Worm (Caenorhabditis elegans): Measurements from ENCODE around the gene srj-53.
"Not testable (repeated sequence)": the region's sequence is repeated elsewhere in the genome, so short reads cannot be mapped to it uniquely, and the experiment has no call there.

srj-53 gene

DNA sequence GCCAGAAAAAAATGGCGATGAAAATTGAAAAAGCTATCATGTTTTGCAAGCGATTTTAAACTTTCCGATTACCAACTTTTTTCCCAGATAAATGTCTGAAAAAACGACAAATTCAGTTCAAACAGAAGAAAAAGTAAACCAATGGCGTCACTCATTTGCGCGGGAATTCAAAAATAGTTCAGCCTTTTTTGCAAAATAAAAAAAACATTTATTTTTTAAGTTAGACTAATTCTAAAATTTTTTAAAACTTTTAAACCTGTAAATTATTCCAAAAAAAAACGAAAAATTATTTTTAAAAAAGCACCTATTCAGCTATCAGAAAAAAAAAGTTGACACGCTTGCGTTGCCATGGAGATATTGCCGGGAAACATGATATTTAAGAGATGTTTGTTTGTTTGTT is 18.4 kb upstream of the srj-53 start, which contains the start of gene cyp-33C11:
Gene cyp-33C11 (minus strand): TSS at position 101 of the 400 bp plus-strand sequence.
- TF ChIP-seq tag-97 (GFP tag; IDR thresholded peaks at IDR 0.05) (no peak), ceh-28 (tag; optimal IDR thresholded peaks at IDR 0.05) (no peak), ama-1 (optimal IDR thresholded peaks at IDR 0.05) (no peak), ztf-11 (tag; optimal IDR thresholded peaks at IDR 0.05) (no peak), zag-1 (tag; optimal IDR thresholded peaks at IDR 0.05) (no peak), hlh-11 (tag; optimal IDR thresholded peaks at IDR 0.05) (no peak), T20F7.1 (GFP tag; optimal IDR thresholded peaks at IDR 0.05) (no peak), ceh-32 (tag; optimal IDR thresholded peaks at IDR 0.05; ENCODE audit: poor library complexity) (no peak), arid-1 (GFP tag; conservative IDR thresholded peaks at IDR 0.05) (no peak), T26A8.4 (GFP tag; IDR thresholded peaks at IDR 0.05) (no peak), rbr-2 (tag; optimal IDR thresholded peaks at IDR 0.05) (no peak)

DNA sequence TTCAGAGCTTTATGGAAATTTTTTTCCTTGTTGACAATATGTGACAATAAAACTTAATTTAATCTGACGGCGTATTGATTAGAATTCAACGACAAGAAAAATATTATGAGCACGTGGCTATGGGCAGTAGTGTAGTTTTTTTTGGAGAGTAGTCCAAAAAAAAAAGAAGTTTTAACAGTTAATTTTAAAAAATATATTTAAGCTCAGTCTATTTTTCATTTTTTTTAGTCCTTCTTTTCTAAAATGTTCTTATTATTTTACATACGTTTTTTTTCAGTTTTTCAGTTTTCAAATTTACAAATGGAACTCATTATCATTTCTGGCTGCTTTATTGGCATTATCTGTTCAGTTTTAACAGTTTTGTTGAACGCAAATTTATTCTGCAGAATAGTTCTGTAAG is 14.3 kb upstream of the srj-53 start, which contains the start of gene srbc-39:
Gene srbc-39 (plus strand): TSS at position 301 of the 400 bp plus-strand sequence.
- TF ChIP-seq egl-27 (tag; optimal IDR thresholded peaks at IDR 0.05) = no peak
- no peak for TF ChIP-seq madf-9 (GFP tag; conservative IDR thresholded peaks at IDR 0.05)
- no peak for TF ChIP-seq mep-1 (tag; optimal IDR thresholded peaks at IDR 0.05)
- no peak for TF ChIP-seq nhr-25 (tag; optimal IDR thresholded peaks at IDR 0.05; ENCODE audit: borderline replicate concordance, insufficient read depth)
- no peak for TF ChIP-seq mes-2 (tag; optimal IDR thresholded peaks at IDR 0.05; ENCODE audit: poor library complexity, severe bottlenecking)
- no peak for TF ChIP-seq skn-1 (tag; optimal IDR thresholded peaks at IDR 0.05)
- TF ChIP-seq aha-1 (tag) = no peak
- no peak for TF ChIP-seq lin-39 (tag; optimal IDR thresholded peaks at IDR 0.05)
- TF ChIP-seq mxl-3 (GFP tag; optimal IDR thresholded peaks at IDR 0.05) = no peak
- TF ChIP-seq fkh-10 (GFP tag; optimal IDR thresholded peaks at IDR 0.05) = no peak
- no peak for TF ChIP-seq R02D3.7 (tag; optimal IDR thresholded peaks at IDR 0.05)
- no peak for TF ChIP-seq pqm-1 (tag; optimal IDR thresholded peaks at IDR 0.05)
- no peak for TF ChIP-seq nhr-41 (GFP tag; IDR thresholded peaks at IDR 0.05)
- no peak for TF ChIP-seq snpc-4 (tag; optimal IDR thresholded peaks at IDR 0.05)

DNA sequence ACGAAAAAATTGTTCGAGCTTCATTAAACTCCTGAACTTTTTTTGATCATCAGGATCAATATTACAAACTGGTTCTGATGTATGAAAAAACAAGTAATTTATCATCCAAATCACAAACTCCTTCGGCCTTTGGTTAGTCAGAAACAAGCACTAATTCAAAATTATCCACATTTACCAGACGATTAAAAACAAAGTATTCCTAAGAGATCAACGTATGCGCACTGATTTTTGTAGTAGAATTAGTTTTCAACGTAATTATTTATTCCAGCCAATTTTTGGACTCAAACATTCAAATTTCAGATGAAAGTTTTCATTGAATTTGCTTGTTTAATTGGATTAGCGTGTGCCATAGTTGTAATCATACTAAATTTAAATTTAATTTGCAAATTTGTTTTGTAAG is 12.4 kb upstream of the srj-53 start, which contains the start of gene srbc-38:
Gene srbc-38 (plus strand): TSS at position 301 of the 400 bp plus-strand sequence.
- no peak for TF ChIP-seq set-16 (GFP tag; IDR thresholded peaks at IDR 0.05)
- TF ChIP-seq rbr-2 (tag; optimal IDR thresholded peaks at IDR 0.05) = no peak
- TF ChIP-seq D1046.2 (GFP tag; IDR thresholded peaks at IDR 0.05) = no peak
- TF ChIP-seq hlh-30 (tag; optimal IDR thresholded peaks at IDR 0.05; ENCODE audit: insufficient read depth) = no peak

DNA sequence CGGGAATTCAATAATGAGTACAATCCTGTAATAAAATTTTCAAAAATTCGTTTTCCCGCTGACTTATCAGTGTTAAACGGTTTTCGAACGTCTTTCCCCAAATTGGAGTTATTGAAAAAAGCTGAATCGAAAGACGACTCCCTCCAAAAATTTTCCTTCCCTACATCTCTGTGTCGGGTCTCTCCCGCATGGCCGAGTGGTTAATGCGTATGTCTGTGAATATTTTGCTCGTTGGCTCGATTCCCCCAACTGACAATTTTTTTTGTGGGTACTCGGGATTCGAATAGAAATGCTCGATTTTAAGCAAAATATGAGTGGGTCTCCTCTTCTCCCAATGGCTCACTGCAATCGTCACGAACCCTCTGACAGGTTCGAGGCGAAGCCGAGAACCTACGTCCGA is 11.9 kb upstream of the srj-53 start:
- TF ChIP-seq Y75B8A.6 (GFP tag; IDR thresholded peaks at IDR 0.05) (0 out of 2 replicates have a peak, but pooled peaks have one; percentile 24), D1046.2 (GFP tag; IDR thresholded peaks at IDR 0.05) (0 out of 2 replicates have a peak, but pooled peaks have one; percentile 65), dmd-8 (GFP tag; IDR thresholded peaks at IDR 0.05) (peak; percentile 88), hmg-1.1 (GFP tag; IDR thresholded peaks at IDR 0.05) (peak; percentile 66), tra-1 (GFP tag; IDR thresholded peaks at IDR 0.05) (peak; percentile 59; the same call in 1 of the 2 replicates), nhr-41 (GFP tag; IDR thresholded peaks at IDR 0.05) (peak; percentile 11; the same call in 1 of the 2 replicates), pha-4 (GFP tag; IDR thresholded peaks at IDR 0.05) (peak; percentile 51; the same call in 1 of the 2 replicates), Y48G9A.11 (GFP tag; IDR thresholded peaks at IDR 0.05) (0 out of 2 replicates have a peak, but pooled peaks have one; percentile 34), Y105C5A.15 (GFP tag; IDR thresholded peaks at IDR 0.05) (0 out of 2 replicates have a peak, but pooled peaks have one; percentile 28), arid-1 (GFP tag; conservative IDR thresholded peaks at IDR 0.05) (peak; percentile 68), vab-7 (GFP tag; IDR thresholded peaks at IDR 0.05) (peak; percentile 73), ctbp-1 (GFP tag; IDR thresholded peaks at IDR 0.05) (peak; percentile 48; the same call in 1 of the 2 replicates), dmd-6 (GFP tag; IDR thresholded peaks at IDR 0.05) (peak; percentile 51), lim-7 (GFP tag; IDR thresholded peaks at IDR 0.05) (peak; percentile 87), php-3 (GFP tag; IDR thresholded peaks at IDR 0.05) (peak; percentile 57; the same call in 1 of the 2 replicates), F26F4.8 (GFP tag; conservative IDR thresholded peaks at IDR 0.05) (peak; percentile 71; the same call in 1 of the 2 replicates), lin-1 (GFP tag; IDR thresholded peaks at IDR 0.05) (peak; percentile 51; the same call in 1 of the 2 replicates)
- TF ChIP-seq pha-4 (tag; optimal IDR thresholded peaks at IDR 0.05) = not testable (repeated sequence)

Data from whole organism, L4 larva.